Fruit fly (Drosophila melanogaster): Measurements from ENCODE around the gene CG11034.

DNA sequence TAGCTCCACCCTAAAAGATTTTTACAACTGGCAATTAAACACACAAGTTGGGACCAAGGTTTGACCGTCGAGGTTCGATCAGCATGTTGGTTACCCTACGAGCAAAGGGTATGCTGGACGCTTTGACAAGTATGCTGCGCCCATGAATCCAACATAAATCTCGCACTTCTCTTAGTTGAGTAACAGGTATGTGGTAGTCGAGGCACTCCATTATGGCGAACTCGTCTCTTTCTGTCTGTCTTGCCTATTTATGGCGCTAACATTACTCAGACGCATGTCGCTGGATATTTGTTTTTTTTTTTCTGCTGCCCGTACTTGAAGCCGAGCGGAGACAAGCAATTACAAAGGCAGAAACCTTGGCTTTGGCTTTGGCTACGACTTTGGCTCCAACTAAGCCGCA lies 24.0 kb upstream of the CG11034 start:
- no peak for TF ChIP-seq OdsH (GFP tag; optimal IDR thresholded peaks at IDR 0.05)
- TF ChIP-seq CG9705 (GFP tag; optimal IDR thresholded peaks at IDR 0.05), result no peak
- no peak for TF ChIP-seq psq (GFP tag; optimal IDR thresholded peaks at IDR 0.05)
- TF ChIP-seq sage (GFP tag; optimal IDR thresholded peaks at IDR 0.05), result no peak
- no peak for TF ChIP-seq sv (GFP tag; optimal IDR thresholded peaks at IDR 0.05)
- no peak for TF ChIP-seq dsf (GFP tag; optimal IDR thresholded peaks at IDR 0.05; ENCODE audit: borderline replicate concordance)
